Fruit fly (Drosophila melanogaster) ovary, adult (tissue): ENCODE measurements around the gene emc.

Experiments used
- CG17801 ChIP-seq: fragments of 200-800 bp; optimal IDR thresholded peaks from 2 replicates; lab custom pipeline; 2019; ENCODE audit warnings: missing biosample characterization, mild to moderate bottlenecking, missing genetic modification characterization, moderate library complexity; ENCODE audit not compliant: partially characterized antibody

Gene emc

DNA sequence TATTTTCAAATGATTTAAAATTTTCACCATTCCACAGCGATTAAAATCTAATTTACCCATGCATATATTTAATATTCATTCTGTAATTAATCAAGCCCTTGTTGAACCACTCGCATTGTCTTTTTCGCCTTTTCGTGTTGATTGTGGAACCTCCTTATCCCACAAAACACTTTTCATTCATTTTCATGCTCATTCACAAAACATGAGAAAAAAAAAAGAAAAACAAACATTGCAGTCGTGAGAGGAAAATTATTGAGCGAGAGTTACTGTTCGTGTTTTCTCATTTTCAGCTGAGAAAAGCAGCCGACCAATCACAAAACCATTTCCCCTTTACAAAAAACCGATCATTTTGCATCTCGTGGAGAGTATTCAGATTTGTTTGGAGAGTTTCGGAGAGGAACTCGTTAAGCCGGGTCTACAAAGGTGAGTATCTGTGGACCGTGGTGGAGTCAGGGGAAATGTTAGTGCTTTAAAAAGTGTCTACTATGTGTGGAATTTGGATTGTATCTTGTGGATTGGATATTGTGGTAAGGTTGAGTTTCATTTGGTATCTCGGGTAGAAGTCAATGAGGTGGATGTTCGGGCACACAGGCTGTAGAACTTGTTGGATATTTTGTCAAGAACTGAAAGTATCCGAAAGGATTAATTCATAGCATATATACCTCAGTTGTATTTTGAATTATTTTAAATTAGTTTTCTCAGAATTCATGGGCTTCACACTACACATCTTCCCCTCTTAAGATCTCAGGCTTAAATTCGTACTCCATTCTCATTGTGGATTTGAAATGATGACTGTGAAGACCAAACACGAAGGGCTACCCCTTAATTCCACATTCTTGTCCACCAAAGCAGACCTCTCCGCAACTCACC lies 636 bp upstream of the emc start:
- TF ChIP-seq CG17801 (GFP tag; lab: Kevin White, UChicago): no peak

DNA sequence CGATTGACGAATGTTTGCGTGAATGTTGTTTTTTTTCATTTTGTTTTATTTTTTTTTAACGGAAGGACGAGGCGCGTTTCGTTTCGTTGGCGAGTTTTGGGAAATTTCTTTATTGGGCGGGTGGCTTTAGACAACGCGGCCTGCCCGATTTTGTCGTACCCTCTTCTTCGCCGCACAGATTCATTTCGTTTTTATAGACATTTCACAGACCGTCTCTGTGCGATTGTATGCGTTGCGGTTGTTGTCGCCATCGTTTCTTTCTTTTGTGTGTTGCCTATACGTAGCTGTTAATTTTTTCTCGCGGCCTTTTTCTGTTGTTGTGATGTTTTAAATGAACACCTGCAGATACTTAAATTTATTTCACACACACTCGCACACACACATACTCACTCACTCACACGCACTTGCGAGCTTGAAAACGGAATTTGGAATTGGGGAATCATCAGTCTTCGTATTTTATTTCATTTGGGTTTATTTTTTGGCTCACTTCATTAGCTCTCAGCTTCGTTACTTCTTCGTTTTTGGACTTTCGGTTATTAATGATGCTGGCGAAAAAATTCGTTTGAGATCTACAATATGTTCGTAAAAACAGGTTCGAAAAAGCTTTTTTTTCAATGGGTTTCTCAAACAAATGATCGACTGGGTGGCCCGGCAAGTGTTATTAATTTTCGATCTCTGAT lies 1.6 kb downstream of the emc start:
- no peak for TF ChIP-seq CG17801 (GFP tag; lab: Kevin White, UChicago)

dm6 chr3L:751516-752125 lies 2.4 kb downstream of the emc start:
- TF ChIP-seq CG17801 (GFP tag; lab: Kevin White, UChicago): peak; percentile 80

DNA sequence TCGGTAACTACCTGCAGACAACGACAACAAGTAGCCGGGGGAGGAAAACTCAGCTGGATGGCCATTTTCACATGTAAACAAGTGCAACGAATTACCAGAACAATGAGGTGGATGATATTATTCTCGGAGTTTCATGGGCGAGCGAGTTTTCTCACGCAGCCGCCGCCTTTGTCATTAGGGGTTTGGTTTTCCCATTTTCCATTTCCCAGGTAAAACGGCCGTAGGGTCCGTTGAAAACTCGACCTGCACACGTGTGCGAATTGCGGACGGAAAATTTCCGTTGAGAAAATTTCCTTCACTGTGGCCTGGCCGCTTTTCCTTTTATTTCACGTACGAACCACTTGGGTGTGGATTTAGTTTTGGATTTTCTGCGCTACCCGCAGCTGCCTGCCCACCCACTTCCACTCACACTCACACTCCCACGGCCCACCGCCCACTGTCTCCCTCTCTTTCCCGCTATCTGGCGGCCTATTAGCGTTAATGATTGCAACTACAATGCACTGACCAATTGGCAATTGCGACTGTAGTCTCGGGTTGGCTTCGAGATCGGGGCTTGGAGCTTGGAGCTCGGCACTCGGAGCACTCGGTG lies 4.5 kb downstream of the emc start:
- TF ChIP-seq CG17801 (GFP tag; lab: Kevin White, UChicago): no peak

DNA sequence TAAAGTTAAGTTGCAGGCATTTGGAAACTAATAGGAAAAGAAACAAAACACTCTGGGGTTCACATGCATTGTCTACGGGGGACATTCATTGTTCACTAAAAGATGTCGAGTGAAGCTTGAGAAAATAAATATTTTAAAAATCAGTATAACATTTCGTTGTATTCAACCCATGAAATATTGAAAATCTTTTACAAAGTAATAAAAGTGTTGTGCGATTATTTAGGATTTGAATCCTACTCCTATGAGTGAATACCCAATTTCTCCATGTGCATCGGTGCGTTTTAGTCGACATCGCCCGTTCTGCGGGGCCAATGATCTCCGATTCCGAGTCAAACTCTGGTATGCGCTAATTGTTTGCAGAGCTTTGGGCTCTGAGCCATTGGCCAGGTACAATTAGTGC lies 5.4 kb downstream of the emc start:
- no peak for TF ChIP-seq CG17801 (GFP tag; lab: Kevin White, UChicago)

DNA sequence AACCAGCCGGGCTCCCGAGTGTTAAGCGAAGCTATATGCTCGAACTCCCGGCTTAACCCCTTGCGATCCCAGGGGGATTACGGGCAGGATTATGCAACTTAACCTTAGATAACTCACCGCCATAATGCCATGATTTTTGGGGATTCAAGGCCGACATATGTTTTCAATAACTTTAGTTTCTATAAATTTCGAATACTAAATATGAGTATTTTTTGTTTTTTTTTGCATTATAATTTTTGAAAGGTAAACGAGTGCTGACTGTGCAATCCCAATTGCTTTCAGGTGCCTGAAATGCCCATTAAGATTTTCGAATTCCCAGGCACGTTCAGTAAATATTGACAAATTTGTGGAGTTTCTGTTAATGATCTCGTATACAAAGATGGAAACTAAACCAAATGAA lies 6.1 kb downstream of the emc start, which contains the start of gene hng3:
Gene hng3 (minus strand): TSS at position 231 of the 400 bp plus-strand sequence.
- TF ChIP-seq CG17801 (GFP tag; lab: Kevin White, UChicago): no peak

DNA sequence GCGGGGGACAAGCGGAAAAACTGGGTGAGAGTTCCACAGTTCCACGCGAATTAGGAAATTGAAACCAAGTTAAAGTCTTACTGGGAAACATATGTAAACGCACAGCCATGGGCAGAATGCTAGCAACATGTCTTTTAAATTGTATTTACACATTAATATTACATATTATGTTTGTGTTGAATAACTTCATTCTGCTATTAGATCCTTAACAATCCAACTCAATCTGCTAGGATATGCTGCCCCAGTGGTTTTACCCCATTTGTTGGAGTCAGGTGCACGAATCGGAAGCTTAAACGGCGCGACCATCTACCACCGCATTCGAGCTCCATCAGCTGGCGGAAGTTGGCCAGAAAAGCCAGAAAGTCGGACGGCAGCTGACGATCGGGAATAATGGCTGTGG lies 7.2 kb downstream of the emc start:
- no peak for TF ChIP-seq CG17801 (GFP tag; lab: Kevin White, UChicago)

DNA sequence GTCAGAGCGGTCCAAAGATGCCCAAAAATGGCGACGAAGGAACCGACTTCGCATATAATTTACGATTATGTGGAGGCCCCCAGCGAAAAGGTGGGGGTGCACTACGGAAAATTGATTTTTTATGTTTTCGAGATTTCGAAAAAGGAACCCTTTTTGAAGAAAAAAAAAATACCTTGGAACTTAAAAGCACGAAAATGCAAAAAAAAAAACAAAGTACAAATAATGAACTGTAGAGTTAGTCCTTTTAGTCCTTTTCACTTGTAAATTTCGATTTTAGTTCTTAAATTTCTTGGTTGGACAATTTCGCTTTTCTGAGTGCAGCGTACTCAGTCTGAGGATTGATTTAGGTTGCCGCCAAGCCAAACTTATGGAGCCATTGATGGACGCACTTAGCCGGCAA lies 9.3 kb downstream of the emc start:
- no peak for TF ChIP-seq CG17801 (GFP tag; lab: Kevin White, UChicago)

dm6 chr3L:760201-760600 lies 11.0 kb downstream of the emc start:
- no peak for TF ChIP-seq CG17801 (GFP tag; lab: Kevin White, UChicago)

- no peak for TF ChIP-seq CG17801 (GFP tag; lab: Kevin White, UChicago)
Observed at dm6 chr3L:761733-762132, 12.5 kb downstream of the emc start.

DNA sequence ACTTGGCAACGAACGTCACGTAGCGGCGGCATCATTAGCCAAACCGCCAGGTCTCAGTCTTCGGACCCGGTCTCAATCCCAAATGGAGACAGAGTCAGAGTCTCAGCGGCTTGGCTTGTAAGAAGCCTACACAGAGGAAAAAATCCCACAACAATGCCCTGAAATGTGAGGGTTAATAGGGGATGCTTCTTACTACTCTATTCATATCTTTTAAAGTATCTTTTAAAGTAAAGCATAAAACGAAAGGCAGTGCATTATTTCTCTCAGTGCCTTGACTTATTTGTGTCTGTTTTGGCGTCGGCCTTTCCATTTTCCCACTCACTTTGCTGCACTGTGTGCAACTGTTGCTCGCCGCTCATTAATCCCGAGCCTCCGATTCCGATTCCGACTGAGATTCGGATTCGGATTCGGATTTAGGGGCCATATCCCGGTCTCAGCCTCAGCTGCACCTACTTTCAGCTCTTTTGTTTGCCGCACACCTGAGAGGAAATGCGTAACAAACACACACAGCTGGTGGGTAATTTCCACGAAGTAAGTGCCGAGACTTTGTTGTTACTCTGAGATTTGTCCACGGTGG lies 13.2 kb downstream of the emc start:
- peak; percentile 12 for TF ChIP-seq CG17801 (GFP tag; lab: Kevin White, UChicago)

dm6 chr3L:764329-764728 lies 15.1 kb downstream of the emc start:
- no peak for TF ChIP-seq CG17801 (GFP tag; lab: Kevin White, UChicago)

DNA sequence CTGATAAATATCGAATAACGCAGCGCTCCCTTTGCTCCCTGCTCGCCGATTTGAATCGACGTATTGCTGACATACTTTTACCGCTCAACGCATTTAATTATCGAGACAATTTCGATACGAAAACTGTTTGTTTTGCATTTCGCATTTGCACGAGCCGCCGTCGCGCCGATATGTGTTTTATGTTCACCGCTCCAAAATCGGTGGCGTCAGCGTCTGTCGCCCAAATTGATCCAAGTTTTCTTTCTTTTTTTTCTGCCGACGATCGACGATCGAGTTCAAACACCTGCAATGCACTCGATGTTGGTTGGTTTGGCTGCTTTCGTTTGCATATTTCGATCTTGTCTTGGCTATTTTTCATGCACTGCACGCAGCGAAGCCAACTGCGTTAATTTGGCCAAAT lies 15.9 kb downstream of the emc start:
- TF ChIP-seq CG17801 (GFP tag; lab: Kevin White, UChicago): peak; percentile 15

DNA sequence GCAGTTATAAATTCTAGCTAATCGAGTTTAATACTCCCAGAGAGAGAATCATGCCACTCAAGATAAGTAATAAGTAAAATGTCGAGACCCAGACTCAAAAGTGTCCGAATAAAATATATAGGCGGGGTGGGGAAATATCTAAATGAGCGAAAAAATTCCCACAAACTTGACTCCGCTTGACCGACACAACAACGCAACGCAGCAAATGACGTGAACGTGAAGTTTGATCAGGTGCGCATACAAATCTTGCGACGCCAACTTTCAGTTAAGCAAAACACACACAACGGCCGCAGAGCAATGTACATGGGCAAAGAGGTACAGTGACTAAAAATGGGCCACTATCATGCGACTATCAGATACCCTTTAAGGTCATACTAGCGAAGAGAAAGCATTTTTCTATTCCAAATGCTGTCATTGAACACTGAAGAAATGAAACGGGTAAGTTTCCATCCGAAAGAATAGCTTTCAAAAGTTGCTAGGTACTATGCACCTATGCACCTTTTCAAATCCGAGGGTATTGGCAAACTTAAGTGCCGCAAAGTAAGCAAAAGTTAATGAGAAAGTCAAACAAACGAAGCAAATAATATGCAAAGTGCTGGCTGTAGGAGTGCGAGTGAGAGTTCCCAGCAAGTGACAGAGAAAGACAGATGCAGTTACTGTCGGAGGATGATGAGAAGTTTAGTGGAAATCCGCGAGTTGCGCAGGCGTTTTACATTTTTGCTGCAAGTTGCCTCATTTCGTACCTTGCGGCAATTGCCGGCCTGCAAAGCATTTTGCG lies 16.5 kb downstream of the emc start:
- peak; percentile 79 for TF ChIP-seq CG17801 (GFP tag; lab: Kevin White, UChicago)
